Worm (Caenorhabditis elegans) whole organism, dauer: ENCODE measurements around the gene Y50D4A.6.

Experiments
- unc-62 ChIP-seq: sonication (generic microtip); optimal IDR thresholded peaks from 2 replicates; lab custom pipeline; 2017; ENCODE audit warnings: missing biosample characterization, missing genetic modification reagents, missing genetic modification characterization

Gene Y50D4A.6

ce11 chrV:1206971-1207370 lies 7.9 kb upstream of the Y50D4A.6 start, which contains the start of gene Y50D4A.5:
Y50D4A.5 (plus strand) TSS chrV:1207307.
- no peak for TF ChIP-seq unc-62 (GFP tag; lab: Kevin White, UChicago)

- TF ChIP-seq unc-62 (GFP tag; lab: Kevin White, UChicago), result no peak
Measured at ce11 chrV:1201717-1202116, 2.6 kb upstream of the Y50D4A.6 start.

- no peak for TF ChIP-seq unc-62 (GFP tag; lab: Kevin White, UChicago)
Measured at ce11 chrV:1195995-1196394, 3.1 kb downstream of the Y50D4A.6 start, which contains the start of the genes wrb-1 and Y50D4A.4. wrb-1 (plus strand) TSS chrV:1196072. Y50D4A.4 (minus strand) TSS chrV:1196127.

ce11 chrV:1179279-1179678 lies 19.8 kb downstream of the Y50D4A.6 start, which contains the start of gene F25A2.1:
F25A2.1 (plus strand) TSS chrV:1179579.
- TF ChIP-seq unc-62 (GFP tag; lab: Kevin White, UChicago), result no peak

- TF ChIP-seq unc-62 (GFP tag; lab: Kevin White, UChicago), result no peak
Measured at ce11 chrV:1176277-1176839, 22.7 kb downstream of the Y50D4A.6 start, which contains the start of gene T21H3.1. T21H3.1 (plus strand) TSS chrV:1176724.

- TF ChIP-seq unc-62 (GFP tag; lab: Kevin White, UChicago), result no peak
Measured at ce11 chrV:1170591-1170990, 28.5 kb downstream of the Y50D4A.6 start.

- no peak for TF ChIP-seq unc-62 (GFP tag; lab: Kevin White, UChicago)
Measured at ce11 chrV:1165090-1165761, 33.8 kb downstream of the Y50D4A.6 start, which contains the start of gene ptr-16. ptr-16 (plus strand) TSS chrV:1165711.

- TF ChIP-seq unc-62 (GFP tag; lab: Kevin White, UChicago), result no peak
Measured at ce11 chrV:1164196-1164691, 34.8 kb downstream of the Y50D4A.6 start, which contains the start of gene T21H3.5. T21H3.5 (minus strand) TSS chrV:1164293.

ce11 chrV:1160716-1161115 lies 38.4 kb downstream of the Y50D4A.6 start:
- no peak for TF ChIP-seq unc-62 (GFP tag; lab: Kevin White, UChicago)

ce11 chrV:1158247-1158646 lies 40.8 kb downstream of the Y50D4A.6 start:
- no peak for TF ChIP-seq unc-62 (GFP tag; lab: Kevin White, UChicago)

- no peak for TF ChIP-seq unc-62 (GFP tag; lab: Kevin White, UChicago)
Measured at ce11 chrV:1157443-1157842, 41.6 kb downstream of the Y50D4A.6 start.

ce11 chrV:1156431-1156830 lies 42.6 kb downstream of the Y50D4A.6 start:
- TF ChIP-seq unc-62 (GFP tag; lab: Kevin White, UChicago), result no peak

ce11 chrV:1155914-1156313 lies 43.2 kb downstream of the Y50D4A.6 start, which contains the start of gene cmd-1:
cmd-1 (plus strand) TSS chrV:1156271.
- no peak for TF ChIP-seq unc-62 (GFP tag; lab: Kevin White, UChicago)

ce11 chrV:1154472-1155278 lies 44.4 kb downstream of the Y50D4A.6 start:
- TF ChIP-seq unc-62 (GFP tag; lab: Kevin White, UChicago), result no peak

ce11 chrV:1153925-1154324 lies 45.1 kb downstream of the Y50D4A.6 start:
- TF ChIP-seq unc-62 (GFP tag; lab: Kevin White, UChicago), result no peak

- TF ChIP-seq unc-62 (GFP tag; lab: Kevin White, UChicago), result no peak
Measured at ce11 chrV:1153387-1153786, 45.7 kb downstream of the Y50D4A.6 start.
